Worm (Caenorhabditis elegans) whole organism, late embryonic: ENCODE data around the gene F44E5.1.

Experiments used
- ama-1 ChIP-seq: fragments of 150-350 bp; optimal IDR thresholded peaks from 2 replicates; lab custom pipeline; 2014
- ceh-18 ChIP-seq: sonication (generic microtip); optimal IDR thresholded peaks from 2 replicates; lab custom pipeline; 2016; ENCODE audit warnings: missing genetic modification characterization, missing compliant biosample characterization
- hlh-15 ChIP-seq: sonication (generic microtip); optimal IDR thresholded peaks from 2 replicates; lab custom pipeline; 2016; ENCODE audit warnings: missing genetic modification characterization, missing compliant biosample characterization
- hlh-30 ChIP-seq: sonication (generic microtip); optimal IDR thresholded peaks from 2 replicates; lab custom pipeline; 2017; ENCODE audit warnings: antibody characterized with exemption, missing genetic modification characterization, missing compliant biosample characterization; ENCODE audit not compliant: insufficient read depth
- lim-6 ChIP-seq: sonication (generic microtip); optimal IDR thresholded peaks from 2 replicates; lab custom pipeline; 2016; ENCODE audit warnings: missing genetic modification characterization, missing compliant biosample characterization
- nhr-11 ChIP-seq: fragments of 150-350 bp; optimal IDR thresholded peaks from 2 replicates; lab custom pipeline; 2014; ENCODE audit warnings: missing biosample characterization, missing genetic modification characterization
- nhr-232 ChIP-seq: sonication (generic microtip); optimal IDR thresholded peaks from 2 replicates; lab custom pipeline; 2016; ENCODE audit warnings: missing genetic modification characterization, missing compliant biosample characterization
- rnt-1 ChIP-seq: sonication (generic microtip); optimal IDR thresholded peaks from 2 replicates; lab custom pipeline; 2016; ENCODE audit warnings: missing genetic modification characterization, missing compliant biosample characterization
- unc-86 ChIP-seq: sonication (generic microtip); optimal IDR thresholded peaks from 2 replicates; lab custom pipeline; 2016; ENCODE audit warnings: missing genetic modification characterization, missing compliant biosample characterization

DNA sequence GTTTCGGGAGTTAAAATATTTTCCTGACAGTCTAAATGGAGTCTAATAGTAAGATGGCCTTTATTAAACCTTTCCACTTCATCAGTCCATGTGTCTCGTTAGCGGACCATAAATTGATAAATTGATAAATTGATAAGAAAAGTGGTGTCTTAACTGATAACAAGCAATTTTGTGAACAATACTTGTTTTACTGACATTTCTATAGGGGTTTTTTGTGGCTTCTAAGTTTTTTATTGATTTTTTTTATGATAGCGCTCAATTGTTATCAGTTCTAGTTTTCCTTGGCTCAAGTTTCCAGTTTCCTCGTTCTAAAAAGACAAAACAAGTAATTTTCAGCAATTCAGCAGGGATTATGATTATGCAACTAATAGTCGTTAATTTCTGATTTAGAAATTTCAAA, 28.1 kb upstream of the F44E5.1 start, which contains the start of gene F43G6.17:
- TF ChIP-seq hlh-15 (tag; lab: Kevin White, UChicago) (no peak), rnt-1 (tag; lab: Kevin White, UChicago) (no peak), nhr-11 (tag; lab: Kevin White, UChicago) (no peak), unc-86 (no peak), hlh-30 (no peak), lim-6 (tag; lab: Kevin White, UChicago) (no peak), ceh-18 (no peak), ama-1 (lab: Kevin White, UChicago) (no peak), nhr-232 (tag; lab: Kevin White, UChicago) (no peak)
